Fruit fly (Drosophila melanogaster): ENCODE data around the gene D19B.

DNA sequence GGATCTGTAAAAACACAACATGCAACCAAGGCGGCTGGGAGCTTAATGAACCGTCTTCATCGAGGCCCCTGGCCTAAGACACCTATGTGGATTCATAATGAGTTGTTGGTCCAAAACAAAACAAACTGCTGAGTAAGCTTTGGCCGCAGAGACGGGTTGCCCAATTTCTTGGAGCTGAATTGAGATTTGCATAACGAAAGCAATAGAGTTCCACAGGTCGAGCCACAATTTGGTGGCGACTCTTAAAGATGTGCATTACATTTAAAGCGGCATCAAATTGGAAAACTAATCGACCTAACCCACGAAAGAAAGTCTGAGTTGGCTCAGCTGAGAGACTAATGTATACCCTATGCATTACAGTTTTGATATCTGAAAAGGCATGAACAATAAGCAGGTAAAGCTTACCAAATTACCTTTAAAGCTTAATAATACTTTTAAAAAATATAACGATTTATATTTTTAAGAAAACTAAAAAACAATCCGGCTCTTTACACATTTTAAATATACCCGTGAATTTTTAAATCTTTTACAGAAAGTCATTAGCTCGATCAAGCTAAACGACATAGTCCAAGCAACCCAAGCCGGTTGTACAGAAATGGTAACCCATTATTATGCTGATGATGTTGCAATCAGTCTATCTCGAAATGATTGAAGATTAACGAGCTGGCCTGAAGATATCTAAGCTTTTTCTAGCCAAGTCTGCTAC lies 27.2 kb downstream of the D19B start, which contains the start of gene CG13297:
- TF ChIP-seq Abd-B (GFP tag; optimal IDR thresholded peaks at IDR 0.05) (no peak), Sp1 (GFP tag; optimal IDR thresholded peaks at IDR 0.05) (no peak), usp (GFP tag; optimal IDR thresholded peaks at IDR 0.05) (no peak), pan (optimal IDR thresholded peaks at IDR 0.05) (no peak), Jra (GFP tag; optimal IDR thresholded peaks at IDR 0.05) (no peak), woc (GFP tag; optimal IDR thresholded peaks at IDR 0.05) (no peak), Mio (GFP tag; optimal IDR thresholded peaks at IDR 0.05) (no peak), psq (GFP tag; optimal IDR thresholded peaks at IDR 0.05) (no peak)
